Fruit fly (Drosophila melanogaster): Measurements from ENCODE around the gene sNPF.

The sNPF gene

DNA sequence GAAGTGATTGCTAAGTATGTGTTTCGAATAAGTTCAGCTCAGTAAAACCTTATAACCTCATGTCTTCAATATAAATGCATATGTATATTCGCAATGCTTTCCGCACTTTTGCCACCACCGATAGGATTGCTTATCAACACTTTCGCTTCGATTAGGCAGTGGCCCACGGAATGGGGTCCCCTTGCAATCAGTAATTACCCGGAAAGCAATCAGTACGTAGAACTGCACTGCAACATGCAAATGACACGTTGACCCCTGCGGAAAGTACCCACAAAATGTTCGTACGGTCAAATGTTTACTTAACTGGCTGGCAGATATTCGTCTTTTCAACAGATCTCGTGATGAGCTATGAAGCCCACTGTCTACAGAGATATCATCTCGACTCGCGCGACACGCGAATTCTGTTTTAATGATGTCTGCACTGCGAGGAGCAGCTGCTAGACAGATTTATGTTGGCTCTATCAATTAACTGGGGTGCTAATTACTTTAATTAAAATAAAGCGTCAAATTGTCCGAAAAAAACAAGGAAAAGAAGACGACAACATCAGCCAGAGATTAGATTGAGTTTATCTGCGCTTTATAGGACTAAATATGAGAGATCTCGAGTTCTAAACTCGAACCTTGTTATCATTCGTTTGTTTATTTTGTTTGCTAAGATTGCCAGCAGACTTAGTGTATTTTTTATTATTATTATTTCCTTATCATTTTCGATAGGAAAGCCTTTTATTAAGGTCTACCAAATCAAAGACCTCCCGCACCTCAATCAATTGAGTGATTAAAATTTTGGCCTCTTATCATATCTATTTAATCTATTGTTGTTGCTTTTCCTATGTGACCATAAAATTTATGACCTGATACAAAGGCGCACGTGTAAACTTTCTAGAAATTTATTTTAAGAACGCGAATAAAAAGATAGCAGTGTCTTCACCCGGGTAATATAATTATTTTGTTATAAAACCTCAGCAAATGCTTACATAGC lies 50.0 kb downstream of the sNPF start (continued):
- TF ChIP-seq CG15696 (tag; optimal IDR thresholded peaks at IDR 0.05) = no peak
- peak; percentile 7 for TF ChIP-seq Meics (GFP tag; optimal IDR thresholded peaks at IDR 0.05)
- TF ChIP-seq CG9437 (GFP tag; optimal IDR thresholded peaks at IDR 0.05) = no peak
- TF ChIP-seq CG17361 (GFP tag; IDR thresholded peaks at IDR 0.05) = no peak
- TF ChIP-seq rib (GFP tag; IDR thresholded peaks at IDR 0.05) = no peak
- no peak for TF ChIP-seq gcm2 (GFP tag; optimal IDR thresholded peaks at IDR 0.05)
- TF ChIP-seq CG4360 (GFP tag; IDR thresholded peaks at IDR 0.05) = no peak
- TF ChIP-seq al (GFP tag; IDR thresholded peaks at IDR 0.05) = no peak
- no peak for TF ChIP-seq ssp (GFP tag; IDR thresholded peaks at IDR 0.05)
- no peak for TF ChIP-seq crp (GFP tag; optimal IDR thresholded peaks at IDR 0.05)
- peak; percentile 79 for TF ChIP-seq cwo (GFP tag; optimal IDR thresholded peaks at IDR 0.05)
- no peak for TF ChIP-seq wor (GFP tag; IDR thresholded peaks at IDR 0.05)
- TF ChIP-seq Six4 (GFP tag; optimal IDR thresholded peaks at IDR 0.05) = no peak
- no peak for TF ChIP-seq Myb (GFP tag; optimal IDR thresholded peaks at IDR 0.05)
- no peak for TF ChIP-seq Blimp-1 (GFP tag; optimal IDR thresholded peaks at IDR 0.05)
- TF ChIP-seq CG12236 (GFP tag; optimal IDR thresholded peaks at IDR 0.05) = no peak
- peak; percentile 16 for TF ChIP-seq salm (tag; optimal IDR thresholded peaks at IDR 0.05)
- TF ChIP-seq MBD-R2 (GFP tag; IDR thresholded peaks at IDR 0.05) = no peak
- peak; percentile 23 for TF ChIP-seq pros (GFP tag; optimal IDR thresholded peaks at IDR 0.05)
- TF ChIP-seq CG32532 (GFP tag; IDR thresholded peaks at IDR 0.05) = no peak
- no peak for TF ChIP-seq H15 (GFP tag; IDR thresholded peaks at IDR 0.05)
- TF ChIP-seq p53 (GFP tag; optimal IDR thresholded peaks at IDR 0.05) = no peak
- TF ChIP-seq gem (tag; optimal IDR thresholded peaks at IDR 0.05) = no peak
- TF ChIP-seq CG9876 (GFP tag; optimal IDR thresholded peaks at IDR 0.05) = no peak
- TF ChIP-seq Max (GFP tag; optimal IDR thresholded peaks at IDR 0.05) = no peak
- TF ChIP-seq hbn (GFP tag; IDR thresholded peaks at IDR 0.05; ENCODE audit: partially characterized antibody) = no peak
- no peak for TF ChIP-seq sisA (GFP tag; IDR thresholded peaks at IDR 0.05)
- TF ChIP-seq Mad (GFP tag; optimal IDR thresholded peaks at IDR 0.05) = no peak
- TF ChIP-seq CG15601 (tag; optimal IDR thresholded peaks at IDR 0.05) = peak; percentile 39
- TF ChIP-seq ro (GFP tag; IDR thresholded peaks at IDR 0.05) = no peak
- no peak for TF ChIP-seq Hand (GFP tag; optimal IDR thresholded peaks at IDR 0.05)
- TF ChIP-seq dati (GFP tag; IDR thresholded peaks at IDR 0.05) = no peak
- peak; percentile 23 for TF ChIP-seq B-H2 (GFP tag; optimal IDR thresholded peaks at IDR 0.05)
- TF ChIP-seq CG6254 (GFP tag; optimal IDR thresholded peaks at IDR 0.05) = peak; percentile 5
- peak; percentile 20 for TF ChIP-seq Vsx1 (GFP tag; optimal IDR thresholded peaks at IDR 0.05)
- no peak for TF ChIP-seq Fer3 (tag; optimal IDR thresholded peaks at IDR 0.05)
- TF ChIP-seq CG2116 (GFP tag; optimal IDR thresholded peaks at IDR 0.05) = no peak
- TF ChIP-seq schlank (tag; optimal IDR thresholded peaks at IDR 0.05) = no peak
- TF ChIP-seq cas (GFP tag; IDR thresholded peaks at IDR 0.05) = no peak
- TF ChIP-seq ken (GFP tag; IDR thresholded peaks at IDR 0.05) = no peak
- TF ChIP-seq CG17829 (tag; optimal IDR thresholded peaks at IDR 0.05) = no peak
- no peak for TF ChIP-seq CG31365 (tag; optimal IDR thresholded peaks at IDR 0.05)
- peak in 1 of 2 experiments; percentile 26 for TF ChIP-seq Hr78 (GFP tag; optimal IDR thresholded peaks at IDR 0.05)
- TF ChIP-seq CG16813 (GFP tag; IDR thresholded peaks at IDR 0.05; ENCODE audit: partially characterized antibody) = no peak
- no peak for TF ChIP-seq tgo (GFP tag; IDR thresholded peaks at IDR 0.05)
- no peak for TF ChIP-seq Dip2 (GFP tag; IDR thresholded peaks at IDR 0.05)
- no peak for TF ChIP-seq hb (GFP tag; IDR thresholded peaks at IDR 0.05; ENCODE audit: partially characterized antibody)
- no peak for TF ChIP-seq CG2129 (GFP tag; IDR thresholded peaks at IDR 0.05; ENCODE audit: partially characterized antibody)
- no peak for TF ChIP-seq CG1024 (GFP tag; IDR thresholded peaks at IDR 0.05)

All from whole organism, embryonic.